Fruit fly (Drosophila melanogaster): ENCODE results near the gene CG45690.

CG45690 gene

dm6 chr2L:10614660-10615479 is 43.2 kb upstream of the CG45690 start (continued):
- TF ChIP-seq odd (GFP tag; optimal IDR thresholded peaks at IDR 0.05) (peak; percentile 22), hb (GFP tag; IDR thresholded peaks at IDR 0.05; ENCODE audit: partially characterized antibody) (0 out of 3 replicates have a peak, but pooled peaks have one; percentile 11), gsb (GFP tag; IDR thresholded peaks at IDR 0.05) (no peak), salm (tag; optimal IDR thresholded peaks at IDR 0.05) (no peak), pho (GFP tag; optimal IDR thresholded peaks at IDR 0.05) (no peak), CG12391 (tag; optimal IDR thresholded peaks at IDR 0.05) (no peak), H15 (GFP tag; IDR thresholded peaks at IDR 0.05) (peak; percentile 54; the same call in 1 of the 3 replicates), CG15696 (tag; optimal IDR thresholded peaks at IDR 0.05) (no peak), Bteb2 (GFP tag; optimal IDR thresholded peaks at IDR 0.05) (no peak), CG10366 (GFP tag; IDR thresholded peaks at IDR 0.05) (no peak), CG18011 (GFP tag; optimal IDR thresholded peaks at IDR 0.05) (no peak), Usf (GFP tag; optimal IDR thresholded peaks at IDR 0.05) (no peak), sug (tag; optimal IDR thresholded peaks at IDR 0.05) (no peak), Myb (GFP tag; optimal IDR thresholded peaks at IDR 0.05) (no peak), CG6813 (GFP tag; optimal IDR thresholded peaks at IDR 0.05) (peak; percentile 10), Dbx (GFP tag; IDR thresholded peaks at IDR 0.05) (no peak), bab2 (GFP tag; optimal IDR thresholded peaks at IDR 0.05) (no peak), hkb (optimal IDR thresholded peaks at IDR 0.05) (no peak), hkb (GFP tag; IDR thresholded peaks at IDR 0.05) (0 out of 2 replicates have a peak, but pooled peaks have one; percentile 33), Sin3A (optimal IDR thresholded peaks at IDR 0.05) (no peak), CG17359 (tag; optimal IDR thresholded peaks at IDR 0.05) (no peak), zfh1 (GFP tag; IDR thresholded peaks at IDR 0.05) (peak; percentile 18; the same call in 1 of the 3 replicates), Ravus (GFP tag; IDR thresholded peaks at IDR 0.05) (no peak), corto (GFP tag; optimal IDR thresholded peaks at IDR 0.05) (no peak), CG5953 (GFP tag; IDR thresholded peaks at IDR 0.05) (no peak), CG14050 (GFP tag; IDR thresholded peaks at IDR 0.05) (no peak), CG10979 (tag; optimal IDR thresholded peaks at IDR 0.05) (no peak), CG3407 (GFP tag; optimal IDR thresholded peaks at IDR 0.05) (no peak), btn (GFP tag; optimal IDR thresholded peaks at IDR 0.05) (peak; percentile 9), cwo (GFP tag; optimal IDR thresholded peaks at IDR 0.05) (no peak), CG18619 (GFP tag; optimal IDR thresholded peaks at IDR 0.05) (no peak), gcm (GFP tag; optimal IDR thresholded peaks at IDR 0.05) (no peak), lmd (GFP tag; IDR thresholded peaks at IDR 0.05) (no peak), CG32767 (GFP tag; IDR thresholded peaks at IDR 0.05) (no peak), Atf-2 (GFP tag; optimal IDR thresholded peaks at IDR 0.05) (no peak), vnd (GFP tag; IDR thresholded peaks at IDR 0.05; ENCODE audit: partially characterized antibody) (no peak), chinmo (GFP tag; IDR thresholded peaks at IDR 0.05; ENCODE audit: partially characterized antibody) (0 out of 4 replicates have a peak, but pooled peaks have one; percentile 30), Med (GFP tag) (peak; percentile 57), CkIIα-i1 (GFP tag; IDR thresholded peaks at IDR 0.05) (no peak), ttk (GFP tag; IDR thresholded peaks at IDR 0.05) (peak; percentile 56), CG12744 (GFP tag; optimal IDR thresholded peaks at IDR 0.05) (no peak), CG33213 (GFP tag; optimal IDR thresholded peaks at IDR 0.05) (no peak), row (GFP tag; IDR thresholded peaks at IDR 0.05) (no peak), repo (GFP tag; optimal IDR thresholded peaks at IDR 0.05) (no peak), gem (tag; optimal IDR thresholded peaks at IDR 0.05) (peak; percentile 27), CG12155 (GFP tag; optimal IDR thresholded peaks at IDR 0.05) (no peak), E2f1 (GFP tag; IDR thresholded peaks at IDR 0.05) (peak; percentile 40; the same call in 1 of the 2 replicates), org-1 (GFP tag; optimal IDR thresholded peaks at IDR 0.05) (no peak), zf30C (GFP tag; optimal IDR thresholded peaks at IDR 0.05) (no peak), sens-2 (GFP tag; IDR thresholded peaks at IDR 0.05) (no peak)

Measured in whole organism, embryonic.